Worm (Caenorhabditis elegans): ENCODE data around the gene C50F4.8.

The C50F4.8 gene

ce11 chrV:9545238-9545709 is 26.6 kb upstream of the C50F4.8 start, which contains the start of the genes his-35 and his-41:
his-35 (minus strand) TSS chrV:9545288.
his-41 (plus strand) TSS chrV:9545536.
- no peak for TF ChIP-seq fos-1 (tag; optimal IDR thresholded peaks at IDR 0.05)
- no peak for TF ChIP-seq skn-1 (tag; optimal IDR thresholded peaks at IDR 0.05)
- no peak for TF ChIP-seq lin-15B (tag; optimal IDR thresholded peaks at IDR 0.05)
- TF ChIP-seq lin-1 (GFP tag; IDR thresholded peaks at IDR 0.05), result no peak
- TF ChIP-seq Y105C5A.15 (GFP tag; IDR thresholded peaks at IDR 0.05), result no peak
- TF ChIP-seq arid-1 (GFP tag; conservative IDR thresholded peaks at IDR 0.05), result no peak
- TF ChIP-seq nhr-102 (tag; optimal IDR thresholded peaks at IDR 0.05), result peak; percentile 44
- TF ChIP-seq gei-8 (GFP tag; optimal IDR thresholded peaks at IDR 0.05), result no peak
- TF ChIP-seq lim-7 (GFP tag; IDR thresholded peaks at IDR 0.05), result no peak
- peak; percentile 4 for TF ChIP-seq hlh-30 (tag; optimal IDR thresholded peaks at IDR 0.05; ENCODE audit: insufficient read depth)
- TF ChIP-seq snpc-4 (tag; optimal IDR thresholded peaks at IDR 0.05), result no peak
- TF ChIP-seq nhr-48 (tag; optimal IDR thresholded peaks at IDR 0.05), result peak; percentile 20
- TF ChIP-seq aly-2 (tag; optimal IDR thresholded peaks at IDR 0.05), result no peak
- no peak for TF ChIP-seq nhr-237 (tag; optimal IDR thresholded peaks at IDR 0.05)
- TF ChIP-seq dmd-6 (GFP tag; IDR thresholded peaks at IDR 0.05), result peak; percentile 27; the same call in 1 of the 2 replicates
- no peak for TF ChIP-seq daf-12 (tag; optimal IDR thresholded peaks at IDR 0.05)
- TF ChIP-seq Y5F2A.4 (GFP tag; optimal IDR thresholded peaks at IDR 0.05), result no peak
- TF ChIP-seq daf-16 (GFP tag; optimal IDR thresholded peaks at IDR 0.05), result no peak
- TF ChIP-seq daf-16 (tag; optimal IDR thresholded peaks at IDR 0.05), result no peak
- TF ChIP-seq jun-1 (tag; optimal IDR thresholded peaks at IDR 0.05), result no peak
- TF ChIP-seq dpl-1 (GFP tag; optimal IDR thresholded peaks at IDR 0.05), result peak; percentile 27
- 0 out of 2 replicates have a peak, but pooled peaks have one; percentile 16 for TF ChIP-seq tra-1 (GFP tag; IDR thresholded peaks at IDR 0.05)
- TF ChIP-seq mxl-2 (GFP tag; conservative IDR thresholded peaks at IDR 0.05), result no peak
- TF ChIP-seq nhr-6 (tag; optimal IDR thresholded peaks at IDR 0.05), result no peak
- TF ChIP-seq ZK337.2 (GFP tag; IDR thresholded peaks at IDR 0.05), result no peak
- TF ChIP-seq ceh-44 (GFP tag; IDR thresholded peaks at IDR 0.05), result no peak
- TF ChIP-seq pqm-1 (tag; optimal IDR thresholded peaks at IDR 0.05), result no peak
- TF ChIP-seq attf-4 (tag; optimal IDR thresholded peaks at IDR 0.05), result no peak
- TF ChIP-seq nhr-10 (tag; optimal IDR thresholded peaks at IDR 0.05), result no peak
- peak; percentile 61 for TF ChIP-seq lin-38 (GFP tag; IDR thresholded peaks at IDR 0.05)
- no peak for TF ChIP-seq zip-2 (tag; optimal IDR thresholded peaks at IDR 0.05)
- TF ChIP-seq madf-5 (GFP tag; IDR thresholded peaks at IDR 0.05), result no peak
- no peak for TF ChIP-seq duxl-1 (tag; optimal IDR thresholded peaks at IDR 0.05; ENCODE audit: poor library complexity)
- peak; percentile 76 for TF ChIP-seq nhr-11 (tag; optimal IDR thresholded peaks at IDR 0.05)
- TF ChIP-seq aha-1 (tag), result peak; percentile 96
- no peak for TF ChIP-seq unc-130 (GFP tag; optimal IDR thresholded peaks at IDR 0.05)
- TF ChIP-seq lin-13 (GFP tag; optimal IDR thresholded peaks at IDR 0.05), result no peak
- no peak for TF ChIP-seq D1046.2 (GFP tag; IDR thresholded peaks at IDR 0.05)
- no peak for TF ChIP-seq nhr-25 (tag; optimal IDR thresholded peaks at IDR 0.05; ENCODE audit: borderline replicate concordance, insufficient read depth)
- no peak for TF ChIP-seq nhr-77 (tag; optimal IDR thresholded peaks at IDR 0.05)
- peak; percentile 37 for TF ChIP-seq rbr-2 (tag; optimal IDR thresholded peaks at IDR 0.05)
- no peak for TF ChIP-seq R02D3.7 (tag; optimal IDR thresholded peaks at IDR 0.05)
- no peak for TF ChIP-seq php-3 (GFP tag; IDR thresholded peaks at IDR 0.05)
- TF ChIP-seq dve-1 (tag; optimal IDR thresholded peaks at IDR 0.05; ENCODE audit: insufficient read depth), result no peak
- TF ChIP-seq lin-39 (tag; optimal IDR thresholded peaks at IDR 0.05), result no peak
- peak; percentile 42 for TF ChIP-seq mes-2 (tag; optimal IDR thresholded peaks at IDR 0.05; ENCODE audit: poor library complexity, severe bottlenecking)
- no peak for TF ChIP-seq egl-27 (tag; optimal IDR thresholded peaks at IDR 0.05)
- TF ChIP-seq dmd-8 (GFP tag; IDR thresholded peaks at IDR 0.05), result no peak
- no peak for TF ChIP-seq lin-29 (GFP tag; IDR thresholded peaks at IDR 0.05)
- no peak for TF ChIP-seq fkh-10 (GFP tag; optimal IDR thresholded peaks at IDR 0.05)
- TF ChIP-seq ctbp-1 (GFP tag; IDR thresholded peaks at IDR 0.05), result no peak
- TF ChIP-seq ceh-20 (GFP tag; IDR thresholded peaks at IDR 0.05), result no peak
- TF ChIP-seq Y75B8A.6 (GFP tag; IDR thresholded peaks at IDR 0.05), result no peak

All from whole organism, L4 larva.